Fruit fly (Drosophila melanogaster): ENCODE measurements around the gene Mur18B.

Gene Mur18B

dm6 chrX:19189903-19190302 lies 23.2 kb upstream of the Mur18B start, which contains the start of gene HP1D3csd:
Gene HP1D3csd, plus strand, starts transcription at chrX:19190214.
- no peak for TF ChIP-seq Blimp-1 (GFP tag; optimal IDR thresholded peaks at IDR 0.05)
- no peak for TF ChIP-seq dpn (GFP tag; optimal IDR thresholded peaks at IDR 0.05)
- TF ChIP-seq zen (tag; optimal IDR thresholded peaks at IDR 0.05) = peak; percentile 5
- no peak for TF ChIP-seq Meics (GFP tag; optimal IDR thresholded peaks at IDR 0.05)
- no peak for TF ChIP-seq CG7987 (GFP tag; optimal IDR thresholded peaks at IDR 0.05)
- peak; percentile 25 for TF ChIP-seq CTCF (GFP tag; optimal IDR thresholded peaks at IDR 0.05)
- TF ChIP-seq CG7928 (GFP tag; optimal IDR thresholded peaks at IDR 0.05) = no peak
- TF ChIP-seq pzg (GFP tag; optimal IDR thresholded peaks at IDR 0.05) = peak; percentile 9
- peak; percentile 73 for TF ChIP-seq CG32772 (GFP tag; IDR thresholded peaks at IDR 0.05)
- TF ChIP-seq Dip2 (GFP tag; IDR thresholded peaks at IDR 0.05) = no peak
- TF ChIP-seq lab (GFP tag; optimal IDR thresholded peaks at IDR 0.05) = no peak
- peak; percentile 61 for TF ChIP-seq sens (GFP tag)
- no peak for TF ChIP-seq CG7556 (GFP tag; optimal IDR thresholded peaks at IDR 0.05)
- peak; percentile 33 for TF ChIP-seq Abd-B (GFP tag; optimal IDR thresholded peaks at IDR 0.05)
- peak; percentile 72 for TF ChIP-seq E2f2 (GFP tag; IDR thresholded peaks at IDR 0.05)
- TF ChIP-seq HHEX (GFP tag; optimal IDR thresholded peaks at IDR 0.05) = no peak
- no peak for TF ChIP-seq CG3065 (GFP tag; optimal IDR thresholded peaks at IDR 0.05)
- TF ChIP-seq ac (GFP tag; optimal IDR thresholded peaks at IDR 0.05) = no peak
- no peak for TF ChIP-seq ssp (GFP tag; IDR thresholded peaks at IDR 0.05)
- no peak for TF ChIP-seq cad (GFP tag; optimal IDR thresholded peaks at IDR 0.05)
- TF ChIP-seq chinmo (GFP tag; IDR thresholded peaks at IDR 0.05; ENCODE audit: partially characterized antibody) = 0 out of 4 replicates have a peak, but pooled peaks have one; percentile 47
- TF ChIP-seq mld (GFP tag; IDR thresholded peaks at IDR 0.05; ENCODE audit: partially characterized antibody) = 0 out of 3 replicates have a peak, but pooled peaks have one; percentile 27
- peak; percentile 84 for TF ChIP-seq phol (tag; optimal IDR thresholded peaks at IDR 0.05)
- TF ChIP-seq CG17359 (tag; optimal IDR thresholded peaks at IDR 0.05) = peak; percentile 94
- TF ChIP-seq ase (GFP tag; IDR thresholded peaks at IDR 0.05) = no peak
- no peak for TF ChIP-seq Kr (GFP tag; optimal IDR thresholded peaks at IDR 0.05)
- TF ChIP-seq CG7963 (GFP tag; IDR thresholded peaks at IDR 0.05; ENCODE audit: partially characterized antibody) = no peak
- no peak for TF ChIP-seq oc (tag; optimal IDR thresholded peaks at IDR 0.05)
- TF ChIP-seq CG12391 (tag; optimal IDR thresholded peaks at IDR 0.05) = no peak
- no peak for TF ChIP-seq Nf-YC (tag; optimal IDR thresholded peaks at IDR 0.05)
- peak; percentile 39 for TF ChIP-seq sqz (GFP tag; optimal IDR thresholded peaks at IDR 0.05)
- no peak for TF ChIP-seq dmrt99B (tag; optimal IDR thresholded peaks at IDR 0.05)
- no peak for TF ChIP-seq crol (GFP tag; IDR thresholded peaks at IDR 0.05)
- no peak for TF ChIP-seq CG7839 (tag; optimal IDR thresholded peaks at IDR 0.05)
- peak; percentile 13 for TF ChIP-seq Dp (GFP tag; optimal IDR thresholded peaks at IDR 0.05)
- TF ChIP-seq Opbp (GFP tag; IDR thresholded peaks at IDR 0.05; ENCODE audit: partially characterized antibody) = no peak
- peak; percentile 3 for TF ChIP-seq nmo (GFP tag; optimal IDR thresholded peaks at IDR 0.05)
- peak in 1 of 2 experiments; percentile 38 for TF ChIP-seq Pdp1 (GFP tag; optimal IDR thresholded peaks at IDR 0.05)
- TF ChIP-seq CG5245 (GFP tag; optimal IDR thresholded peaks at IDR 0.05) = no peak
- 0 out of 2 replicates have a peak, but pooled peaks have one; percentile 14 for TF ChIP-seq MBD-R2 (GFP tag; IDR thresholded peaks at IDR 0.05)
- TF ChIP-seq CG7271 (tag; optimal IDR thresholded peaks at IDR 0.05) = no peak
- no peak for TF ChIP-seq CG13296 (GFP tag; optimal IDR thresholded peaks at IDR 0.05)
- TF ChIP-seq stwl (tag; optimal IDR thresholded peaks at IDR 0.05) = peak; percentile 29
- no peak for TF ChIP-seq Rx (GFP tag; IDR thresholded peaks at IDR 0.05)
- TF ChIP-seq Med (GFP tag) = peak; percentile 52
- TF ChIP-seq CG15011 (GFP tag; optimal IDR thresholded peaks at IDR 0.05) = no peak
- 0 out of 3 replicates have a peak, but pooled peaks have one; percentile 9 for TF ChIP-seq knrl (GFP tag; IDR thresholded peaks at IDR 0.05; ENCODE audit: partially characterized antibody)
- peak; percentile 65; the same call in 1 of the 2 replicates for TF ChIP-seq vvl (GFP tag; IDR thresholded peaks at IDR 0.05)
- peak; percentile 79 for TF ChIP-seq Ets97D (GFP tag; optimal IDR thresholded peaks at IDR 0.05)
- no peak for TF ChIP-seq Hand (GFP tag; optimal IDR thresholded peaks at IDR 0.05)
